Fruit fly (Drosophila melanogaster): Measurements from ENCODE around the gene CG7102.

The CG7102 gene

dm6 chr2L:7851609-7852008 lies 35.7 kb downstream of the CG7102 start (continued):
- TF ChIP-seq CG8359 (GFP tag; optimal IDR thresholded peaks at IDR 0.05; ENCODE audit: borderline replicate concordance) = no peak
- peak; percentile 26 for TF ChIP-seq dmrt11E (tag; optimal IDR thresholded peaks at IDR 0.05)
- TF ChIP-seq sima (GFP tag; optimal IDR thresholded peaks at IDR 0.05) = no peak
- TF ChIP-seq CG7786 (GFP tag; optimal IDR thresholded peaks at IDR 0.05) = no peak
- no peak for TF ChIP-seq CG6175 (GFP tag; IDR thresholded peaks at IDR 0.05)
- no peak for TF ChIP-seq kah (GFP tag; optimal IDR thresholded peaks at IDR 0.05)
- 0 out of 3 replicates have a peak, but pooled peaks have one; percentile 10 for TF ChIP-seq ken (GFP tag; IDR thresholded peaks at IDR 0.05)
- TF ChIP-seq CG17361 (GFP tag; IDR thresholded peaks at IDR 0.05) = 0 out of 3 replicates have a peak, but pooled peaks have one; percentile 37
- TF ChIP-seq h (optimal IDR thresholded peaks at IDR 0.05) = no peak
- TF ChIP-seq az2 (GFP tag; optimal IDR thresholded peaks at IDR 0.05) = peak; percentile 22
- peak; percentile 12 for TF ChIP-seq org-1 (GFP tag; optimal IDR thresholded peaks at IDR 0.05)
- TF ChIP-seq tap (tag; optimal IDR thresholded peaks at IDR 0.05) = peak; percentile 26
- no peak for TF ChIP-seq gcm (GFP tag; optimal IDR thresholded peaks at IDR 0.05)
- no peak for TF ChIP-seq hbn (GFP tag; IDR thresholded peaks at IDR 0.05; ENCODE audit: partially characterized antibody)
- TF ChIP-seq E2f2 (GFP tag; IDR thresholded peaks at IDR 0.05) = peak; percentile 14; the same call in 1 of the 2 replicates
- peak; percentile 35 for TF ChIP-seq CG15269 (tag; optimal IDR thresholded peaks at IDR 0.05)
- peak; percentile 37 for TF ChIP-seq fd96Cb (tag; optimal IDR thresholded peaks at IDR 0.05)
- no peak for TF ChIP-seq CG10565 (GFP tag; optimal IDR thresholded peaks at IDR 0.05)
- TF ChIP-seq bbx (GFP tag; IDR thresholded peaks at IDR 0.05; ENCODE audit: partially characterized antibody) = no peak
- peak; percentile 47 for TF ChIP-seq CG18262 (tag; optimal IDR thresholded peaks at IDR 0.05)
- TF ChIP-seq CG10979 (tag; optimal IDR thresholded peaks at IDR 0.05) = peak; percentile 59
- TF ChIP-seq CG16815 (GFP tag; optimal IDR thresholded peaks at IDR 0.05) = peak; percentile 19
- peak; percentile 31 for TF ChIP-seq Oli (tag; optimal IDR thresholded peaks at IDR 0.05)
- no peak for TF ChIP-seq amos (GFP tag; IDR thresholded peaks at IDR 0.05; ENCODE audit: partially characterized antibody)
- TF ChIP-seq cg (GFP tag; optimal IDR thresholded peaks at IDR 0.05) = no peak
- peak; percentile 23 for TF ChIP-seq Deaf1 (tag; optimal IDR thresholded peaks at IDR 0.05)
- TF ChIP-seq Ssrp (tag; optimal IDR thresholded peaks at IDR 0.05) = peak; percentile 38
- peak in 1 of 2 experiments; percentile 43 for TF ChIP-seq eve (GFP tag; optimal IDR thresholded peaks at IDR 0.05)
- TF ChIP-seq CG31441 (GFP tag; IDR thresholded peaks at IDR 0.05) = peak; percentile 68
- no peak for TF ChIP-seq CG42726 (GFP tag; IDR thresholded peaks at IDR 0.05; ENCODE audit: partially characterized antibody)
- TF ChIP-seq CG12391 (tag; optimal IDR thresholded peaks at IDR 0.05) = peak; percentile 39
- peak; percentile 32; the same call in 1 of the 2 replicates for TF ChIP-seq CG9215 (GFP tag; IDR thresholded peaks at IDR 0.05)
- TF ChIP-seq fru (optimal IDR thresholded peaks at IDR 0.05) = no peak
- peak; percentile 7 for TF ChIP-seq tin (GFP tag; optimal IDR thresholded peaks at IDR 0.05)
- peak in 1 of 2 experiments; percentile 56 for TF ChIP-seq Hr51 (GFP tag; optimal IDR thresholded peaks at IDR 0.05)
- no peak for TF ChIP-seq crc (GFP tag; optimal IDR thresholded peaks at IDR 0.05)
- peak; percentile 57 for TF ChIP-seq CG18599 (GFP tag; optimal IDR thresholded peaks at IDR 0.05)
- peak; percentile 35; the same call in 1 of the 2 replicates for TF ChIP-seq CG32532 (GFP tag; IDR thresholded peaks at IDR 0.05)
- TF ChIP-seq Asciz (GFP tag; optimal IDR thresholded peaks at IDR 0.05) = peak; percentile 4
- peak; percentile 44 for TF ChIP-seq Meics (GFP tag; optimal IDR thresholded peaks at IDR 0.05)
- TF ChIP-seq hkb (optimal IDR thresholded peaks at IDR 0.05) = no peak
- peak; percentile 38; the same call in 1 of the 2 replicates for TF ChIP-seq hkb (GFP tag; IDR thresholded peaks at IDR 0.05)
- no peak for TF ChIP-seq Bteb2 (GFP tag; optimal IDR thresholded peaks at IDR 0.05)
- TF ChIP-seq ranshi (GFP tag; IDR thresholded peaks at IDR 0.05) = 0 out of 2 replicates have a peak, but pooled peaks have one; percentile 7
- peak; percentile 22 for TF ChIP-seq CG6813 (GFP tag; optimal IDR thresholded peaks at IDR 0.05)
- no peak for TF ChIP-seq oc (tag; optimal IDR thresholded peaks at IDR 0.05)
- TF ChIP-seq Dip2 (GFP tag; IDR thresholded peaks at IDR 0.05) = no peak
- TF ChIP-seq prd (optimal IDR thresholded peaks at IDR 0.05) = no peak
- peak; percentile 70 for TF ChIP-seq prd (GFP tag; IDR thresholded peaks at IDR 0.05)
- peak; percentile 44 for TF ChIP-seq Med (GFP tag)
- TF ChIP-seq CoRest (tag; optimal IDR thresholded peaks at IDR 0.05) = peak; percentile 31
